Worm (Caenorhabditis elegans): ENCODE measurements around the gene F31F7.2.
A peak's percentile ranks its signal among the peaks of the same experiment; 100 is the strongest.

The F31F7.2 gene

ce11 chrV:6229457-6229949, 41.1 kb upstream of the F31F7.2 start (continued):
- TF ChIP-seq egl-13 (tag; optimal IDR thresholded peaks at IDR 0.05) (no peak), nhr-90 (tag; optimal IDR thresholded peaks at IDR 0.05; ENCODE audit: poor library complexity) (peak; percentile 80), nhr-28 (tag; optimal IDR thresholded peaks at IDR 0.05) (no peak), pax-3 (tag; optimal IDR thresholded peaks at IDR 0.05) (no peak), mep-1 (tag; optimal IDR thresholded peaks at IDR 0.05) (peak; percentile 38), unc-98 (GFP tag; IDR thresholded peaks at IDR 0.05) (no peak), nhr-84 (tag; optimal IDR thresholded peaks at IDR 0.05) (no peak), ceh-82 (tag; optimal IDR thresholded peaks at IDR 0.05) (no peak), ztf-11 (tag; optimal IDR thresholded peaks at IDR 0.05) (no peak), tbx-2 (tag; optimal IDR thresholded peaks at IDR 0.05) (peak; percentile 80), zag-1 (tag; optimal IDR thresholded peaks at IDR 0.05) (no peak), ets-5 (GFP tag; IDR thresholded peaks at IDR 0.05) (no peak), vab-15 (tag; optimal IDR thresholded peaks at IDR 0.05) (peak; percentile 29), egl-27 (tag; optimal IDR thresholded peaks at IDR 0.05) (peak; percentile 10 to 42), nhr-71 (tag; optimal IDR thresholded peaks at IDR 0.05) (peak; percentile 92), nhr-20 (tag; optimal IDR thresholded peaks at IDR 0.05) (peak; percentile 95), ceh-63 (GFP tag; optimal IDR thresholded peaks at IDR 0.05) (no peak), dpl-1 (GFP tag; optimal IDR thresholded peaks at IDR 0.05) (peak in 2 of 3 experiments; percentile 4 to 32), lsy-2 (tag; optimal IDR thresholded peaks at IDR 0.05) (peak; percentile 63 to 80), nhr-47 (tag; optimal IDR thresholded peaks at IDR 0.05) (peak; percentile 62), hpl-2 (GFP tag; optimal IDR thresholded peaks at IDR 0.05) (peak; percentile 72), ceh-88 (GFP tag; IDR thresholded peaks at IDR 0.05) (no peak), efl-1 (optimal IDR thresholded peaks at IDR 0.05) (peak; percentile 21 to 32), efl-1 (GFP tag; optimal IDR thresholded peaks at IDR 0.05 in 1 of 2) (peak; percentile 3 to 94), snpc-4 (tag; optimal IDR thresholded peaks at IDR 0.05) (no peak), nhr-19 (GFP tag; conservative IDR thresholded peaks at IDR 0.05) (peak; percentile 74), lin-14 (GFP tag; optimal IDR thresholded peaks at IDR 0.05) (peak; percentile 94), blmp-1 (tag; optimal IDR thresholded peaks at IDR 0.05) (peak; percentile 93), ceh-90 (tag; optimal IDR thresholded peaks at IDR 0.05) (no peak), aly-2 (tag; optimal IDR thresholded peaks at IDR 0.05) (peak; percentile 23), jun-1 (tag; optimal IDR thresholded peaks at IDR 0.05) (peak; percentile 80), lin-35 (GFP tag; optimal IDR thresholded peaks at IDR 0.05) (peak; percentile 56 to 66), isw-1 (GFP tag; IDR thresholded peaks at IDR 0.05) (no peak), fkh-10 (GFP tag; optimal IDR thresholded peaks at IDR 0.05) (no peak), efl-3 (GFP tag; optimal IDR thresholded peaks at IDR 0.05) (no peak), snu-23 (GFP tag; optimal IDR thresholded peaks at IDR 0.05) (peak; percentile 89), ceh-8 (GFP tag; optimal IDR thresholded peaks at IDR 0.05) (no peak), elt-3 (tag; optimal IDR thresholded peaks at IDR 0.05) (peak in 4 of 6 experiments; percentile 86 to 98 (median 92)), C16A3.4 (tag; optimal IDR thresholded peaks at IDR 0.05) (peak; percentile 58), nhr-12 (tag; optimal IDR thresholded peaks at IDR 0.05) (no peak), tlp-1 (tag; optimal IDR thresholded peaks at IDR 0.05) (peak; percentile 72), F16B12.6 (tag; optimal IDR thresholded peaks at IDR 0.05) (no peak), lin-13 (GFP tag; optimal IDR thresholded peaks at IDR 0.05) (peak; percentile 29), sup-37 (GFP tag; optimal IDR thresholded peaks at IDR 0.05) (no peak), alr-1 (tag; optimal IDR thresholded peaks at IDR 0.05; ENCODE audit: borderline replicate concordance) (no peak), irx-1 (tag; optimal IDR thresholded peaks at IDR 0.05) (peak; percentile 54), lir-3 (tag; optimal IDR thresholded peaks at IDR 0.05; ENCODE audit: poor library complexity) (no peak), C04F5.9 (tag; optimal IDR thresholded peaks at IDR 0.05) (no peak), dsc-1 (tag; optimal IDR thresholded peaks at IDR 0.05) (no peak), ama-1 (optimal IDR thresholded peaks at IDR 0.05) (peak; percentile 43), aha-1 (tag; optimal IDR thresholded peaks at IDR 0.05) (no peak), mef-2 (tag; optimal IDR thresholded peaks at IDR 0.05) (no peak), pag-3 (tag; optimal IDR thresholded peaks at IDR 0.05; ENCODE audit: borderline replicate concordance, insufficient read depth) (peak; percentile 58)

Data from whole organism, L1 larva.